Worm (Caenorhabditis elegans) whole organism, L4 larva: ENCODE measurements around the gene Y46G5A.14.

Experiments used
- F26F4.8 ChIP-seq: fragments of 200-800 bp; sonication (Bioruptor generic); conservative IDR thresholded peaks from 2 replicates; pipeline ENCODE4 v1.3.6; 2022; ENCODE audit warnings: missing genetic modification characterization, missing compliant biosample characterization
- F37D6.2 ChIP-seq: sonication (generic microtip); optimal IDR thresholded peaks from 2 replicates; lab custom pipeline; 2016; ENCODE audit warnings: mild to moderate bottlenecking, missing genetic modification characterization, missing compliant biosample characterization
- T26A8.4 ChIP-seq: fragments of 200-800 bp; sonication (Bioruptor generic); IDR thresholded peaks from 2 replicates; pipeline ENCODE4 v1.3.6; 2022; ENCODE audit warnings: missing genetic modification characterization, missing compliant biosample characterization
- Y48G9A.11 ChIP-seq: fragments of 200-800 bp; sonication (Bioruptor generic); IDR thresholded peaks from 2 replicates; pipeline ENCODE4 v1.3.6; 2022; ENCODE audit warnings: missing genetic modification reagents, missing genetic modification characterization, missing compliant biosample characterization
- ZK337.2 ChIP-seq: fragments of 200-800 bp; sonication (Bioruptor generic); IDR thresholded peaks from 2 replicates; pipeline ENCODE4 v1.3.6; 2022; ENCODE audit warnings: missing genetic modification reagents, missing genetic modification characterization, missing compliant biosample characterization
- aha-1 ChIP-seq: fragments of 150-350 bp; peaks from one replicate; lab custom pipeline; 2014; ENCODE audit warnings: missing biosample characterization, missing genetic modification characterization
- arid-1 ChIP-seq: fragments of 200-800 bp; sonication (Bioruptor generic); conservative IDR thresholded peaks from 2 replicates; pipeline ENCODE4 v1.3.6; 2022; ENCODE audit warnings: missing genetic modification reagents, missing genetic modification characterization, missing compliant biosample characterization
- ceh-32 ChIP-seq: sonication (generic microtip); optimal IDR thresholded peaks from 2 replicates; lab custom pipeline; 2016; ENCODE audit warnings: mild to moderate bottlenecking, missing genetic modification characterization, missing compliant biosample characterization; ENCODE audit not compliant: poor library complexity
- ceh-62 ChIP-seq: sonication (generic microtip); optimal IDR thresholded peaks from 2 replicates; lab custom pipeline; 2017; ENCODE audit warnings: missing biosample characterization, missing genetic modification characterization
- ces-1 ChIP-seq: fragments of 150-350 bp; sonication (generic microtip); optimal IDR thresholded peaks from 4 replicates; lab custom pipeline; 2014; ENCODE audit warnings: missing biosample characterization, missing genetic modification reagents, missing genetic modification characterization
- cey-2 ChIP-seq: sonication (generic microtip); optimal IDR thresholded peaks from 3 replicates; lab custom pipeline; 2017; ENCODE audit warnings: missing genetic modification characterization, mild to moderate bottlenecking, missing compliant biosample characterization, antibody characterized with exemption, borderline replicate concordance; ENCODE audit not compliant: insufficient read depth
- ctbp-1 ChIP-seq: fragments of 200-800 bp; sonication (Bioruptor generic); IDR thresholded peaks from 2 replicates; pipeline ENCODE4 v1.3.6; 2022; ENCODE audit warnings: missing genetic modification reagents, missing genetic modification characterization, missing compliant biosample characterization
- daf-16 ChIP-seq, 3 experiments: sonication (generic microtip); optimal IDR thresholded peaks; 2 replicates each; lab custom pipeline; 2016 to 2017; ENCODE audit warnings: missing genetic modification characterization in 3 of 3, missing genetic modification reagents in 3 of 3, mild to moderate bottlenecking in 2 of 3, missing compliant biosample characterization in 2 of 3, missing biosample characterization in 1 of 3, moderate library complexity in 1 of 3
- duxl-1 ChIP-seq: sonication (generic microtip); optimal IDR thresholded peaks from 2 replicates; lab custom pipeline; 2016; ENCODE audit warnings: mild to moderate bottlenecking, missing genetic modification characterization, moderate library complexity, missing compliant biosample characterization; ENCODE audit not compliant: poor library complexity
- egl-43 ChIP-seq: fragments of 200-800 bp; sonication (Bioruptor generic); IDR thresholded peaks from 2 replicates; pipeline ENCODE4 v1.3.6; 2022; ENCODE audit warnings: missing genetic modification reagents, missing genetic modification characterization, missing compliant biosample characterization
- gei-8 ChIP-seq: fragments of 200-800 bp; sonication (Bioruptor generic); optimal IDR thresholded peaks from 2 replicates; lab custom pipeline; 2018; ENCODE audit warnings: mild to moderate bottlenecking, missing genetic modification characterization, missing compliant biosample characterization
- hif-1 ChIP-seq, 2 experiments: sonication (generic microtip); optimal IDR thresholded peaks; 2 replicates each; lab custom pipeline; 2016 to 2017; ENCODE audit warnings: missing compliant biosample characterization in 2 of 2, missing genetic modification characterization in 2 of 2, missing genetic modification reagents in 2 of 2, missing genotype in 2 of 2, mild to moderate bottlenecking in 1 of 2
- hlh-11 ChIP-seq: fragments of 200-800 bp; sonication (Bioruptor generic); optimal IDR thresholded peaks from 2 replicates; lab custom pipeline; 2018; ENCODE audit warnings: mild to moderate bottlenecking, missing genetic modification characterization, missing compliant biosample characterization
- hmg-1.1 ChIP-seq: fragments of 200-800 bp; sonication (Bioruptor generic); IDR thresholded peaks from 2 replicates; pipeline ENCODE4 v1.3.6; 2022; ENCODE audit warnings: missing genetic modification reagents, missing genetic modification characterization, missing compliant biosample characterization
- lin-13 ChIP-seq: fragments of 150-350 bp; optimal IDR thresholded peaks from 2 replicates; lab custom pipeline; 2014; ENCODE audit warnings: missing biosample characterization, missing genetic modification reagents, missing genetic modification characterization
- lin-38 ChIP-seq: fragments of 200-800 bp; sonication (Bioruptor generic); IDR thresholded peaks from 2 replicates; pipeline ENCODE4 v1.3.6; 2022; ENCODE audit warnings: missing genetic modification reagents, missing genetic modification characterization, missing compliant biosample characterization
- mes-2 ChIP-seq: sonication (generic microtip); optimal IDR thresholded peaks from 2 replicates; lab custom pipeline; 2016; ENCODE audit warnings: missing genotype, mild to moderate bottlenecking, missing genetic modification characterization, missing compliant biosample characterization; ENCODE audit not compliant: poor library complexity, severe bottlenecking
- nhr-10 ChIP-seq: fragments of 150-350 bp; optimal IDR thresholded peaks from 2 replicates; lab custom pipeline; 2014; ENCODE audit warnings: missing biosample characterization, missing genetic modification characterization
- nhr-102 ChIP-seq: sonication (generic microtip); optimal IDR thresholded peaks from 2 replicates; lab custom pipeline; 2016; ENCODE audit warnings: mild to moderate bottlenecking, missing genetic modification characterization, moderate library complexity, missing compliant biosample characterization
- nhr-111 ChIP-seq: fragments of 200-800 bp; sonication (Bioruptor generic); optimal IDR thresholded peaks from 2 replicates; lab custom pipeline; 2018; ENCODE audit warnings: mild to moderate bottlenecking, missing genetic modification characterization, missing compliant biosample characterization
- nhr-237 ChIP-seq: sonication (generic microtip); optimal IDR thresholded peaks from 2 replicates; lab custom pipeline; 2017; ENCODE audit warnings: missing biosample characterization, missing genetic modification characterization
- nhr-76 ChIP-seq: fragments of 150-350 bp; optimal IDR thresholded peaks from 2 replicates; lab custom pipeline; 2014; ENCODE audit warnings: missing biosample characterization, missing genetic modification characterization
- pha-4 ChIP-seq, 2 experiments: fragments of 150-350 bp in 1 of 2; fragments of 200-800 bp in 1 of 2; sonication (Bioruptor generic) in 1 of 2; IDR thresholded peaks in 1 of 2; optimal IDR thresholded peaks in 1 of 2; 2 replicates each; pipeline versions ENCODE4 v1.3.6 to Lab custom; 2014 to 2022; ENCODE audit warnings: missing genetic modification characterization in 2 of 2, missing genetic modification reagents in 2 of 2, missing biosample characterization in 1 of 2, missing compliant biosample characterization in 1 of 2
- snpc-1.2 ChIP-seq: fragments of 200-800 bp; sonication (Bioruptor generic); IDR thresholded peaks from 2 replicates; pipeline ENCODE4 v1.3.6; 2022; ENCODE audit warnings: missing genetic modification reagents, missing genetic modification characterization, missing compliant biosample characterization
- snpc-4 ChIP-seq: fragments of 150-350 bp; optimal IDR thresholded peaks from 2 replicates; lab custom pipeline; 2014; ENCODE audit warnings: missing biosample characterization, missing genetic modification characterization
- spr-1 ChIP-seq: sonication (generic microtip); optimal IDR thresholded peaks from 2 replicates; lab custom pipeline; 2016; ENCODE audit warnings: mild to moderate bottlenecking, missing genetic modification characterization, missing compliant biosample characterization
- tra-1 ChIP-seq: fragments of 200-800 bp; sonication (Bioruptor generic); IDR thresholded peaks from 2 replicates; pipeline ENCODE4 v1.3.6; 2022; ENCODE audit warnings: missing genetic modification reagents, missing genetic modification characterization, missing compliant biosample characterization
- zag-1 ChIP-seq: fragments of 150-350 bp; optimal IDR thresholded peaks from 2 replicates; lab custom pipeline; 2014; ENCODE audit warnings: missing biosample characterization, missing genetic modification characterization
- ztf-11 ChIP-seq: fragments of 150-350 bp; optimal IDR thresholded peaks from 2 replicates; lab custom pipeline; 2014; ENCODE audit warnings: missing biosample characterization, missing genetic modification characterization
- ztf-7 ChIP-seq: fragments of 150-350 bp; optimal IDR thresholded peaks from 2 replicates; lab custom pipeline; 2014; ENCODE audit warnings: missing biosample characterization, missing genetic modification characterization

The Y46G5A.14 gene

ce11 chrII:12787831-12788248 is 13.3 kb downstream of the Y46G5A.14 start, which contains the start of gene alkb-7 (continued):
- TF ChIP-seq nhr-237 (no peak), Y48G9A.11 (GFP tag; lab: Robert Waterston, UW) (peak; percentile 41; the same call in 1 of the 2 replicates), arid-1 (GFP tag; lab: Robert Waterston, UW) (no peak; the same call in 1 of the 2 replicates), snpc-4 (tag; lab: Kevin White, UChicago) (no peak), pha-4 (GFP tag; IDR thresholded peaks at IDR 0.05; lab: Robert Waterston, UW) (0 out of 2 replicates have a peak, but pooled peaks have one; percentile 7), pha-4 (tag; optimal IDR thresholded peaks at IDR 0.05; lab: Kevin White, UChicago) (no peak), T26A8.4 (peak; percentile 77), ceh-32 (tag; lab: Kevin White, UChicago) (no peak), lin-38 (GFP tag; lab: Robert Waterston, UW) (peak; percentile 76), lin-13 (GFP tag; lab: Kevin White, UChicago) (no peak), snpc-1.2 (GFP tag; lab: Robert Waterston, UW) (peak; percentile 56; the same call in 1 of the 2 replicates), zag-1 (tag; lab: Kevin White, UChicago) (no peak), nhr-10 (tag; lab: Kevin White, UChicago) (peak; percentile 20), ctbp-1 (GFP tag; lab: Robert Waterston, UW) (0 out of 2 replicates have a peak, but pooled peaks have one; percentile 16), hif-1 (tag; optimal IDR thresholded peaks at IDR 0.05; lab: Kevin White, UChicago) (no peak), hlh-11 (tag; lab: Kevin White, UChicago) (peak; percentile 36), nhr-102 (tag; lab: Kevin White, UChicago) (peak; percentile 53), daf-16 (GFP tag; optimal IDR thresholded peaks at IDR 0.05; lab: Kevin White, UChicago) (no peak), daf-16 (tag; optimal IDR thresholded peaks at IDR 0.05; lab: Kevin White, UChicago) (no peak)
- TF ChIP-seq, all 104 proteins: peak for 19

DNA sequence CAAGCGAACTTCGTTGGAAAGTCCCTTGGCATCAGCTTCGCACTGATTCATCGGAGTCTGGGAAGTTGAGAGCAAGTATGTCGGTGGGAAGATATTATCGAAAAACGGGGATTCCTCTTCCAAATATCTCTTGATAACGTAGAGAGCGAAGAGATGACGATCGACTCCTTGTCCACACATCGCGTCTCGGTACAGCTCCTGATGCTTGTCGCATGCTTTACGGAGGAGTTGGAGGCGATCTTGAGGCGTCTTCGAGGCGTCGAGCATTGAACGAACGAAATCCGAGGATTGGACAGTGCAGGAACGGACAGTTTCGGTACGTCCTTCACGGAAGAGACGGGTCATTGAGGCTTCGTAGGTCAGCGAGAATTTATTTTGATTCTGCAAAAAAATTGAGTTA is 15.0 kb downstream of the Y46G5A.14 start:
- TF ChIP-seq aha-1 (tag; lab: Kevin White, UChicago) (peak; percentile 12), T26A8.4 (peak; percentile 35; the same call in 1 of the 2 replicates), egl-43 (GFP tag; lab: Robert Waterston, UW) (peak; percentile 27; the same call in 1 of the 2 replicates), duxl-1 (tag; lab: Kevin White, UChicago) (no peak)

ce11 chrII:12790392-12790791 is 15.9 kb downstream of the Y46G5A.14 start:
- TF ChIP-seq tra-1 (GFP tag; lab: Robert Waterston, UW) (no peak), nhr-10 (tag; lab: Kevin White, UChicago) (no peak), nhr-102 (tag; lab: Kevin White, UChicago) (no peak), arid-1 (GFP tag; lab: Robert Waterston, UW) (no peak), mes-2 (tag; lab: Kevin White, UChicago) (no peak), F37D6.2 (tag; lab: Kevin White, UChicago) (no peak), cey-2 (tag; lab: Kevin White, UChicago) (no peak), ces-1 (GFP tag; lab: Kevin White, UChicago) (no peak), ztf-11 (tag; lab: Kevin White, UChicago) (no peak), hmg-1.1 (GFP tag; lab: Robert Waterston, UW) (no peak), spr-1 (tag; lab: Kevin White, UChicago) (no peak), nhr-111 (no peak), ceh-62 (tag; lab: Kevin White, UChicago) (no peak), ztf-7 (tag; lab: Kevin White, UChicago) (no peak), F26F4.8 (no peak), ZK337.2 (GFP tag; lab: Robert Waterston, UW) (no peak), gei-8 (no peak), nhr-76 (tag; lab: Kevin White, UChicago) (no peak)
- TF ChIP-seq, all 104 proteins: peak for 0
